Fruit fly (Drosophila melanogaster) whole organism, adult: ENCODE measurements around the gene CG15544.

Source experiments
- CG33017 ChIP-seq: fragments of 200-800 bp; sonication (Bioruptor generic); optimal IDR thresholded peaks from 2 replicates; lab custom pipeline; 2018; ENCODE audit warnings: missing biosample characterization, mild to moderate bottlenecking, missing genetic modification characterization, moderate library complexity
- CG7045 ChIP-seq: fragments of 200-800 bp; sonication (Bioruptor generic); optimal IDR thresholded peaks from 2 replicates; lab custom pipeline; 2017; ENCODE audit warnings: missing biosample characterization, mild to moderate bottlenecking, missing genetic modification characterization
- Crg-1 ChIP-seq: fragments of 200-800 bp; sonication (Bioruptor generic); optimal IDR thresholded peaks from 2 replicates; lab custom pipeline; 2016; ENCODE audit warnings: missing biosample characterization, missing genetic modification characterization
- kay ChIP-seq: fragments of 200-800 bp; sonication (Bioruptor generic); peaks from one replicate; lab custom pipeline; 2016; ENCODE audit warnings: missing biosample characterization, missing genetic modification characterization, borderline replicate concordance
- tj ChIP-seq: fragments of 200-800 bp; sonication (Bioruptor generic); optimal IDR thresholded peaks from 3 replicates; lab custom pipeline; 2017; ENCODE audit warnings: missing biosample characterization, mild to moderate bottlenecking, missing genetic modification characterization, moderate library complexity
- toe ChIP-seq: fragments of 200-800 bp; sonication (Bioruptor generic); optimal IDR thresholded peaks from 2 replicates; lab custom pipeline; 2016; ENCODE audit warnings: missing biosample characterization, missing genetic modification characterization

CG15544 gene

DNA sequence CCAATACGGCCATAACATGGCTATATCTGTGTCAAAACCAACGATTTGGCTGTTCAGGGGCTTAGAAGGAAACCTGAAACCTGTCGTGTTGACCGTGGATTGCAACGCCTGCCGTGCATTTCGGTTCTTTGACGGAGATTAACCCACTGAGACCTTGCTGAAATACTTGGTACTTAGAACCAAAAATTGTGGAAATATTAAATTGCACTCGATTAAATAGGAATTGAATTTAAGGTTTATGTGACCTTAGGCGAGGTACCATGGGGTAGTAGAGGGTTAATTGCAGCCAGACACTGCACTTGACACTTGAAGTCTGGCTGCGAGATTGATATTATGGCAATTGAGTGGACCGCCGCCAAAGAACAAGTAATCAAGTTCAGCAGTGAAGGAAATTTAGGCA is 62.4 kb downstream of the CG15544 start:
- TF ChIP-seq toe (GFP tag; lab: Kevin White, UChicago) (no peak), CG33017 (tag; lab: Kevin White, UChicago) (no peak), tj (GFP tag; lab: Kevin White, UChicago) (no peak), CG7045 (GFP tag; lab: Kevin White, UChicago) (no peak), kay (peak; percentile 74), Crg-1 (no peak)
